Fruit fly (Drosophila melanogaster) S2 (cell line): ENCODE data around the gene CG10337.

Experiments used
- CG8478 ChIP-seq: fragments of >200 bp; optimal IDR thresholded peaks from 2 replicates; lab custom pipeline; 2018
- CTCF ChIP-seq, 2 experiments: fragments of >200 bp; optimal IDR thresholded peaks; 2 replicates each; lab custom pipeline; 2018

dm6 chr2L:19582185-19582584 is 35.4 kb upstream of the CG10337 start, which contains the start of gene Hakai:
- TF ChIP-seq CG8478 (no peak), CTCF (optimal IDR thresholded peaks at IDR 0.05; lab: Kevin White, UChicago) (peak in 1 of 2 experiments; percentile 29)
